Worm (Caenorhabditis elegans): ENCODE measurements around the gene F35F11.2.

Gene F35F11.2

ce11 chrIV:4039984-4040383 lies at the start of gene F35F11.2:
Gene F35F11.2 (plus strand): TSS chrIV:4040284.
- no peak for TF ChIP-seq skn-1 (tag; optimal IDR thresholded peaks at IDR 0.05)
- no peak for TF ChIP-seq mdl-1 (tag; optimal IDR thresholded peaks at IDR 0.05)
- no peak for TF ChIP-seq nhr-129 (tag; optimal IDR thresholded peaks at IDR 0.05)
- TF ChIP-seq elt-3 (tag; optimal IDR thresholded peaks at IDR 0.05), result no peak
- TF ChIP-seq gmeb-1 (tag; optimal IDR thresholded peaks at IDR 0.05), result no peak
- TF ChIP-seq ama-1 (optimal IDR thresholded peaks at IDR 0.05), result no peak
- no peak for TF ChIP-seq mbf-1 (tag; optimal IDR thresholded peaks at IDR 0.05)
- TF ChIP-seq ztf-4 (tag; optimal IDR thresholded peaks at IDR 0.05), result no peak
- no peak for TF ChIP-seq ceh-82 (tag; optimal IDR thresholded peaks at IDR 0.05)
- TF ChIP-seq peb-1 (tag; optimal IDR thresholded peaks at IDR 0.05), result no peak
- TF ChIP-seq nhr-6 (tag; optimal IDR thresholded peaks at IDR 0.05), result no peak
- TF ChIP-seq nhr-237 (tag; optimal IDR thresholded peaks at IDR 0.05), result no peak
- no peak for TF ChIP-seq lin-13 (GFP tag; optimal IDR thresholded peaks at IDR 0.05)

- TF ChIP-seq ceh-16 (tag; optimal IDR thresholded peaks at IDR 0.05) (no peak), mbf-1 (tag; optimal IDR thresholded peaks at IDR 0.05) (no peak), ztf-4 (tag; optimal IDR thresholded peaks at IDR 0.05) (no peak), F13H6.1 (tag; optimal IDR thresholded peaks at IDR 0.05) (no peak), ZK546.5 (tag; optimal IDR thresholded peaks at IDR 0.05) (no peak), nhr-10 (tag; optimal IDR thresholded peaks at IDR 0.05) (no peak), nhr-77 (tag; optimal IDR thresholded peaks at IDR 0.05) (no peak), Y55F3AM.14 (GFP tag; optimal IDR thresholded peaks at IDR 0.05) (no peak), ztf-11 (tag; optimal IDR thresholded peaks at IDR 0.05) (no peak), nhr-237 (tag; optimal IDR thresholded peaks at IDR 0.05) (no peak), nhr-12 (tag; optimal IDR thresholded peaks at IDR 0.05) (no peak), alr-1 (tag; optimal IDR thresholded peaks at IDR 0.05) (no peak), blmp-1 (tag; optimal IDR thresholded peaks at IDR 0.05; ENCODE audit: insufficient read depth) (no peak), crh-2 (tag; optimal IDR thresholded peaks at IDR 0.05) (no peak), lin-39 (tag; optimal IDR thresholded peaks at IDR 0.05) (no peak), snpc-4 (tag; optimal IDR thresholded peaks at IDR 0.05) (no peak), mab-5 (tag; optimal IDR thresholded peaks at IDR 0.05) (no peak), peb-1 (tag; optimal IDR thresholded peaks at IDR 0.05) (no peak)
These were observed 46.8 kb upstream of the F35F11.2 start, which contains the start of gene F47C12.6 for ce11 chrIV:3993292-3993691. Gene F47C12.6 (minus strand): TSS chrIV:3993392.

- TF ChIP-seq ztf-1 (GFP tag; conservative IDR thresholded peaks at IDR 0.05) (no peak), ceh-16 (tag; optimal IDR thresholded peaks at IDR 0.05) (no peak), elt-3 (tag; optimal IDR thresholded peaks at IDR 0.05) (no peak), mdl-1 (tag; optimal IDR thresholded peaks at IDR 0.05) (no peak), F13H6.1 (tag; optimal IDR thresholded peaks at IDR 0.05) (no peak), skn-1 (tag; optimal IDR thresholded peaks at IDR 0.05) (no peak), sem-4 (tag; optimal IDR thresholded peaks at IDR 0.05) (no peak), nhr-23 (tag; optimal IDR thresholded peaks at IDR 0.05) (no peak), ztf-4 (tag; optimal IDR thresholded peaks at IDR 0.05) (no peak), nhr-6 (tag; optimal IDR thresholded peaks at IDR 0.05) (no peak), ceh-82 (tag; optimal IDR thresholded peaks at IDR 0.05) (no peak), blmp-1 (tag; optimal IDR thresholded peaks at IDR 0.05; ENCODE audit: insufficient read depth) (no peak), nhr-21 (tag; optimal IDR thresholded peaks at IDR 0.05) (no peak), crh-2 (tag; optimal IDR thresholded peaks at IDR 0.05) (no peak), unc-55 (GFP tag; optimal IDR thresholded peaks at IDR 0.05) (no peak)
These were observed 45.8 kb upstream of the F35F11.2 start, which contains the start of gene F47C12.13 for ce11 chrIV:3994318-3994717. Gene F47C12.13 (minus strand): TSS chrIV:3994418.

ce11 chrIV:3995384-3995783 lies 44.7 kb upstream of the F35F11.2 start, which contains the start of gene F47C12.7:
Gene F47C12.7 (minus strand): TSS chrIV:3995484.
- no peak for TF ChIP-seq ztf-11 (tag; optimal IDR thresholded peaks at IDR 0.05)
- TF ChIP-seq sma-3 (GFP tag; optimal IDR thresholded peaks at IDR 0.05), result no peak
- no peak for TF ChIP-seq elt-3 (tag; optimal IDR thresholded peaks at IDR 0.05)
- no peak for TF ChIP-seq F13H6.1 (tag; optimal IDR thresholded peaks at IDR 0.05)
- TF ChIP-seq lin-11 (tag; optimal IDR thresholded peaks at IDR 0.05), result no peak
- TF ChIP-seq lin-13 (GFP tag; optimal IDR thresholded peaks at IDR 0.05), result no peak
- TF ChIP-seq unc-55 (GFP tag; optimal IDR thresholded peaks at IDR 0.05), result no peak
- TF ChIP-seq egl-27 (tag; optimal IDR thresholded peaks at IDR 0.05), result no peak
- TF ChIP-seq nhr-77 (tag; optimal IDR thresholded peaks at IDR 0.05), result no peak
- TF ChIP-seq unc-62 (GFP tag; optimal IDR thresholded peaks at IDR 0.05), result no peak
- no peak for TF ChIP-seq ZK546.5 (tag; optimal IDR thresholded peaks at IDR 0.05)
- no peak for TF ChIP-seq ztf-1 (GFP tag; conservative IDR thresholded peaks at IDR 0.05)
